Comparison of ENCODE assay signal across 3 worm cellular contexts in the genomic region with DNA sequence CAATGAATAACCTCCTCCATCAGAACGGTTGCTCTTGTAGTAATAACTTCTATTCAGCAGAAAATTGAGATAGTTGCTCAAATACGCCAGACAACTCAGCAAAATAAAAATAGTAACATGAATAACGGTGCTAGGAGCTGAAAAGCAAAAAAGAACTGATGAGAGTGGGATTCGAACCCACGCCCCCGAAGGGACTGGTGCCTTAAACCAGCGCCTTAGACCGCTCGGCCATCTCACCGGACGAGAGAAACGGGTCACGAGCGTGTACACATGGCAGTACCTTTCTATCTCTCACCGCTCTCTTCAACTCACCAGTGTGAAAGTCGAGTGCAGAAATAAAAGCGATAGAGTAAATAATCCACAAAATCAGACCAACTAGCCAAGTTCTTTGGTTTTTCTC.
TF ChIP-seq lines count a peak whose summit lies in the region.

No protein-coding gene starts in this region.

TF ChIP-seq in whole organism, L1 larva, 84 proteins besides CTCF, POLR2A, EP300 and RAD21 (continued from another document and continues in another):
- TF ChIP-seq snu-23 (GFP tag; optimal IDR thresholded peaks at IDR 0.05; lab: Kevin White, UChicago): peak; percentile 71
- TF ChIP-seq nhr-85 (tag; lab: Kevin White, UChicago): no peak
- TF ChIP-seq unc-98 (GFP tag; IDR thresholded peaks at IDR 0.05; lab: Robert Waterston, UW): no peak
- TF ChIP-seq nhr-84 (tag; optimal IDR thresholded peaks at IDR 0.05; lab: Kevin White, UChicago): no peak
- peak; percentile 11 for TF ChIP-seq F16B12.6 (tag; optimal IDR thresholded peaks at IDR 0.05; lab: Kevin White, UChicago)
- peak; percentile 66 for TF ChIP-seq nhr-19 (GFP tag; conservative IDR thresholded peaks at IDR 0.05; lab: Robert Waterston, UW)
- peak; percentile 39 for TF ChIP-seq fkh-8 (tag; optimal IDR thresholded peaks at IDR 0.05; lab: Kevin White, UChicago)
- peak; percentile 41 for TF ChIP-seq mep-1 (tag; optimal IDR thresholded peaks at IDR 0.05; lab: Kevin White, UChicago)
- no peak for TF ChIP-seq ama-1 (optimal IDR thresholded peaks at IDR 0.05; lab: Kevin White, UChicago)
- no peak for TF ChIP-seq grh-1 (GFP tag; IDR thresholded peaks at IDR 0.05; lab: Robert Waterston, UW)
- no peak for TF ChIP-seq ceh-90 (tag; optimal IDR thresholded peaks at IDR 0.05; lab: Kevin White, UChicago)
- no peak for TF ChIP-seq nhr-11 (tag; optimal IDR thresholded peaks at IDR 0.05; lab: Kevin White, UChicago)
- peak; percentile 12 to 60 (median 52) for TF ChIP-seq ceh-82 (tag; optimal IDR thresholded peaks at IDR 0.05; lab: Kevin White, UChicago)
- no peak for TF ChIP-seq hpl-2 (GFP tag; optimal IDR thresholded peaks at IDR 0.05; lab: Kevin White, UChicago)
- TF ChIP-seq C04F5.9 (tag; optimal IDR thresholded peaks at IDR 0.05; lab: Kevin White, UChicago): no peak
- TF ChIP-seq pag-3 (tag; optimal IDR thresholded peaks at IDR 0.05; lab: Kevin White, UChicago; ENCODE audit: borderline replicate concordance, insufficient read depth): no peak
- TF ChIP-seq swsn-7 (tag; optimal IDR thresholded peaks at IDR 0.05; lab: Kevin White, UChicago): peak; percentile 46
- TF ChIP-seq skn-1 (tag; optimal IDR thresholded peaks at IDR 0.05; lab: Kevin White, UChicago): peak; percentile 31
- TF ChIP-seq zip-4 (GFP tag; optimal IDR thresholded peaks at IDR 0.05; lab: Kevin White, UChicago): no peak
- TF ChIP-seq lin-35 (GFP tag; optimal IDR thresholded peaks at IDR 0.05; lab: Kevin White, UChicago): peak; percentile 52 to 69
- no peak for TF ChIP-seq nhr-237 (tag; optimal IDR thresholded peaks at IDR 0.05; lab: Kevin White, UChicago)
- no peak for TF ChIP-seq efl-3 (GFP tag; optimal IDR thresholded peaks at IDR 0.05; lab: Kevin White, UChicago)
- TF ChIP-seq irx-1 (tag; optimal IDR thresholded peaks at IDR 0.05; lab: Kevin White, UChicago): peak; percentile 32
- TF ChIP-seq nhr-47 (tag; optimal IDR thresholded peaks at IDR 0.05; lab: Kevin White, UChicago): no peak
- 0 out of 2 replicates have a peak, but pooled peaks have one; percentile 47 for TF ChIP-seq ets-5 (GFP tag; IDR thresholded peaks at IDR 0.05; lab: Robert Waterston, UW)
- no peak for TF ChIP-seq lin-15B (tag; optimal IDR thresholded peaks at IDR 0.05; lab: Kevin White, UChicago)
- no peak for TF ChIP-seq pqm-1 (tag; optimal IDR thresholded peaks at IDR 0.05; lab: Kevin White, UChicago)
- no peak for TF ChIP-seq lin-39 (tag; optimal IDR thresholded peaks at IDR 0.05; lab: Kevin White, UChicago)
- TF ChIP-seq Y116A8C.19 (tag; optimal IDR thresholded peaks at IDR 0.05; lab: Kevin White, UChicago; ENCODE audit: borderline replicate concordance): no peak
- TF ChIP-seq fos-1 (tag; optimal IDR thresholded peaks at IDR 0.05; lab: Kevin White, UChicago): no peak
- TF ChIP-seq lin-13 (GFP tag; optimal IDR thresholded peaks at IDR 0.05; lab: Kevin White, UChicago): no peak
- TF ChIP-seq nhr-20 (tag; optimal IDR thresholded peaks at IDR 0.05; lab: Kevin White, UChicago): peak; percentile 47
- TF ChIP-seq tlp-1 (tag; optimal IDR thresholded peaks at IDR 0.05; lab: Kevin White, UChicago): no peak
- peak; percentile 71 for TF ChIP-seq unc-130 (tag; optimal IDR thresholded peaks at IDR 0.05; lab: Kevin White, UChicago)
- peak; percentile 39 for TF ChIP-seq nhr-90 (tag; optimal IDR thresholded peaks at IDR 0.05; lab: Kevin White, UChicago; ENCODE audit: poor library complexity)
- TF ChIP-seq ztf-4 (tag; optimal IDR thresholded peaks at IDR 0.05; lab: Kevin White, UChicago): no peak
- no peak for TF ChIP-seq unc-30 (tag; optimal IDR thresholded peaks at IDR 0.05; lab: Kevin White, UChicago)
- TF ChIP-seq dsc-1 (tag; optimal IDR thresholded peaks at IDR 0.05; lab: Kevin White, UChicago): peak; percentile 45
- TF ChIP-seq nhr-71 (tag; optimal IDR thresholded peaks at IDR 0.05; lab: Kevin White, UChicago): no peak
- TF ChIP-seq blmp-1 (tag; optimal IDR thresholded peaks at IDR 0.05; lab: Kevin White, UChicago): no peak
- no peak for TF ChIP-seq unc-86 (tag; optimal IDR thresholded peaks at IDR 0.05; lab: Kevin White, UChicago)
- no peak for TF ChIP-seq nhr-76 (tag; optimal IDR thresholded peaks at IDR 0.05; lab: Kevin White, UChicago)
- no peak for TF ChIP-seq zag-1 (tag; optimal IDR thresholded peaks at IDR 0.05; lab: Kevin White, UChicago)

TF ChIP-seq in whole organism, L3 larva, 47 proteins besides CTCF, POLR2A, EP300 and RAD21 (continued from another document):
- TF ChIP-seq zag-1 (tag; optimal IDR thresholded peaks at IDR 0.05; lab: Kevin White, UChicago): no peak
- TF ChIP-seq nhr-76 (tag; optimal IDR thresholded peaks at IDR 0.05; lab: Kevin White, UChicago): no peak
- no peak for TF ChIP-seq ZK546.5 (tag; optimal IDR thresholded peaks at IDR 0.05; lab: Kevin White, UChicago)
- TF ChIP-seq ceh-28 (tag; optimal IDR thresholded peaks at IDR 0.05; lab: Kevin White, UChicago): no peak
- TF ChIP-seq ztf-11 (tag; optimal IDR thresholded peaks at IDR 0.05; lab: Kevin White, UChicago): no peak
- no peak for TF ChIP-seq nhr-237 (tag; optimal IDR thresholded peaks at IDR 0.05; lab: Kevin White, UChicago)
- no peak for TF ChIP-seq eor-1 (tag; optimal IDR thresholded peaks at IDR 0.05; lab: Kevin White, UChicago)
- no peak for TF ChIP-seq nhr-12 (tag; optimal IDR thresholded peaks at IDR 0.05; lab: Kevin White, UChicago)
- no peak for TF ChIP-seq mdl-1 (tag; optimal IDR thresholded peaks at IDR 0.05; lab: Kevin White, UChicago)
- no peak for TF ChIP-seq R02D3.7 (tag; optimal IDR thresholded peaks at IDR 0.05; lab: Kevin White, UChicago)
- no peak for TF ChIP-seq nhr-23 (tag; optimal IDR thresholded peaks at IDR 0.05; lab: Kevin White, UChicago)
- no peak for TF ChIP-seq fkh-2 (tag; optimal IDR thresholded peaks at IDR 0.05; lab: Kevin White, UChicago)
- TF ChIP-seq nhr-11 (tag; optimal IDR thresholded peaks at IDR 0.05; lab: Kevin White, UChicago): no peak
- no peak for TF ChIP-seq daf-12 (tag; optimal IDR thresholded peaks at IDR 0.05; lab: Kevin White, UChicago)
- no peak for TF ChIP-seq egl-27 (tag; optimal IDR thresholded peaks at IDR 0.05; lab: Kevin White, UChicago)
- TF ChIP-seq elt-2 (tag; optimal IDR thresholded peaks at IDR 0.05; lab: Kevin White, UChicago): no peak
- peak; percentile 12 for TF ChIP-seq lin-15B (tag; optimal IDR thresholded peaks at IDR 0.05; lab: Kevin White, UChicago)
- no peak for TF ChIP-seq unc-39 (tag; optimal IDR thresholded peaks at IDR 0.05; lab: Kevin White, UChicago)
- TF ChIP-seq ceh-9 (tag; optimal IDR thresholded peaks at IDR 0.05; lab: Kevin White, UChicago): no peak
- no peak for TF ChIP-seq elt-3 (tag; optimal IDR thresholded peaks at IDR 0.05; lab: Kevin White, UChicago)
- TF ChIP-seq ceh-82 (tag; optimal IDR thresholded peaks at IDR 0.05; lab: Kevin White, UChicago): no peak
- peak; percentile 1 for TF ChIP-seq skn-1 (tag; optimal IDR thresholded peaks at IDR 0.05; lab: Kevin White, UChicago)
- no peak for TF ChIP-seq nhr-25 (tag; optimal IDR thresholded peaks at IDR 0.05; lab: Kevin White, UChicago)
- TF ChIP-seq jun-1 (tag; optimal IDR thresholded peaks at IDR 0.05; lab: Kevin White, UChicago): no peak
- TF ChIP-seq egl-5 (tag; optimal IDR thresholded peaks at IDR 0.05; lab: Kevin White, UChicago): no peak
- peak; percentile 77 for TF ChIP-seq nhr-43 (tag; optimal IDR thresholded peaks at IDR 0.05; lab: Kevin White, UChicago; ENCODE audit: poor library complexity, severe bottlenecking)
- peak; percentile 79 for TF ChIP-seq lin-39 (tag; optimal IDR thresholded peaks at IDR 0.05; lab: Kevin White, UChicago)
- no peak for TF ChIP-seq ama-1 (optimal IDR thresholded peaks at IDR 0.05; lab: Kevin White, UChicago)

TF ChIP-seq in whole organism, young adult, 124 proteins besides CTCF, POLR2A, EP300 and RAD21 (continued from another document):
- TF ChIP-seq Y79H2A.3 (GFP tag; conservative IDR thresholded peaks at IDR 0.05; lab: Robert Waterston, UW) (no peak), snpc-1.3 (tag; optimal IDR thresholded peaks at IDR 0.05; lab: Kevin White, UChicago; ENCODE audit: insufficient read depth) (no peak), die-1 (tag; optimal IDR thresholded peaks at IDR 0.05; lab: Kevin White, UChicago) (peak; percentile 66), Y56A3A.18 (GFP tag; IDR thresholded peaks at IDR 0.05; lab: Robert Waterston, UW) (0 out of 2 replicates have a peak, but pooled peaks have one; percentile 41), nfyb-1 (GFP tag; IDR thresholded peaks at IDR 0.05; lab: Robert Waterston, UW) (peak; percentile 76), pbrm-1 (GFP tag; IDR thresholded peaks at IDR 0.05; lab: Robert Waterston, UW) (0 out of 2 replicates have a peak, but pooled peaks have one; percentile 17), egl-44 (GFP tag; IDR thresholded peaks at IDR 0.05; lab: Robert Waterston, UW) (peak; percentile 79), nhr-120 (GFP tag; IDR thresholded peaks at IDR 0.05; lab: Robert Waterston, UW) (no peak), sptf-2 (GFP tag; optimal IDR thresholded peaks at IDR 0.05; lab: Kevin White, UChicago) (no peak), dox-1 (GFP tag; IDR thresholded peaks at IDR 0.05; lab: Robert Waterston, UW) (peak; percentile 55), hmg-20 (GFP tag; IDR thresholded peaks at IDR 0.05; lab: Robert Waterston, UW) (peak; percentile 63; the same call in 1 of the 2 replicates), him-1 (tag; optimal IDR thresholded peaks at IDR 0.05; lab: Kevin White, UChicago) (peak; percentile 56), lin-35 (GFP tag; optimal IDR thresholded peaks at IDR 0.05; lab: Kevin White, UChicago) (peak in 1 of 3 experiments; percentile 48), tbp1 (GFP tag; optimal IDR thresholded peaks at IDR 0.05; lab: Kevin White, UChicago) (peak; percentile 93), ZK185.1 (tag; optimal IDR thresholded peaks at IDR 0.05; lab: Kevin White, UChicago; ENCODE audit: poor library complexity, severe bottlenecking) (peak; percentile 32), zfh-2 (GFP tag; conservative IDR thresholded peaks at IDR 0.05; lab: Robert Waterston, UW) (0 out of 2 replicates have a peak, but pooled peaks have one; percentile 38)
